Worm (Caenorhabditis elegans): ENCODE measurements around the gene F56D6.20.

DNA sequence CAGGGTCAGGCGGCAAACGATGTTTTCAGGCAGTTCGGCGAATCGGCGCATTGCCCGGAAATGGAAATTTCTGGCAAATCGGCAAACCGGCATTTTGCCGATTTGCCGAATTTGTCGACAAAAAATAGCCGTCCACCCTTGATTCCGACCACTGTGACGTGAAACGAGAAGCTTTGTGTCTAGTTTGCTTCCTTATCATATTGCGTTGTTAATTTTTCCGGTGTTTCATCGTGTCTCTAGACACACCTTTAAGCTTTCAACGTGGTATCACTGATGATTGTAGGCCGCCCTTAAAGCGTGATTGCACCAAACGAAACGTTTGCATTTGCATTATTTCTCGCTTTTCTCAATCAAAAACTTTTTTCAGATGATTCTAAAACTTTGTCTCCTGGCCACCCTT is 24.4 kb downstream of the F56D6.20 start, which contains the start of gene clec-71:
- TF ChIP-seq fkh-10 (GFP tag; optimal IDR thresholded peaks at IDR 0.05) (no peak), ets-4 (tag; optimal IDR thresholded peaks at IDR 0.05) (no peak), hlh-6 (tag; optimal IDR thresholded peaks at IDR 0.05) (no peak)

Data from whole organism, late embryonic.